Fruit fly (Drosophila melanogaster): ENCODE results near the gene ed.

The ed gene

DNA sequence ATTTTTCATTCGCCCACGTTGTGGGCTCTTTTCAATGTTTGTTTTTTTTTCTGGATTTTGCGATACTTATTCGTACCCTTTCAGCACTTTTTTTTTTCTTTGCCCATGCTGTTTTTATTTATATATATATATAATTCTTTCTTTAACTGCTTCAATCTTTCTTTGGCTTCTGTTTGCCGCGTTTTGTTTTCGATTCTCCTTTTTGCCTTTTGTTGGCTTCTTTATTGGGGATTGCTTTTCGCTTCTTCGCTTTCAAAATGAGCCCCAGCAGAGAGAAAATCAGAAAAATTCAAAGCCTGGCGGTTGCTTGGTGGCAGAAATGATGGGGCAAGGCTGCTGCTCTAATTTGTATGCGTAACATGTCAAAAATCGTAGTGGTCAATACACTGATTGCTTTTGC lies 5.8 kb downstream of the ed start:
- TF ChIP-seq esn (GFP tag; optimal IDR thresholded peaks at IDR 0.05), result peak; percentile 7
- TF ChIP-seq acj6 (GFP tag; optimal IDR thresholded peaks at IDR 0.05), result no peak

DNA sequence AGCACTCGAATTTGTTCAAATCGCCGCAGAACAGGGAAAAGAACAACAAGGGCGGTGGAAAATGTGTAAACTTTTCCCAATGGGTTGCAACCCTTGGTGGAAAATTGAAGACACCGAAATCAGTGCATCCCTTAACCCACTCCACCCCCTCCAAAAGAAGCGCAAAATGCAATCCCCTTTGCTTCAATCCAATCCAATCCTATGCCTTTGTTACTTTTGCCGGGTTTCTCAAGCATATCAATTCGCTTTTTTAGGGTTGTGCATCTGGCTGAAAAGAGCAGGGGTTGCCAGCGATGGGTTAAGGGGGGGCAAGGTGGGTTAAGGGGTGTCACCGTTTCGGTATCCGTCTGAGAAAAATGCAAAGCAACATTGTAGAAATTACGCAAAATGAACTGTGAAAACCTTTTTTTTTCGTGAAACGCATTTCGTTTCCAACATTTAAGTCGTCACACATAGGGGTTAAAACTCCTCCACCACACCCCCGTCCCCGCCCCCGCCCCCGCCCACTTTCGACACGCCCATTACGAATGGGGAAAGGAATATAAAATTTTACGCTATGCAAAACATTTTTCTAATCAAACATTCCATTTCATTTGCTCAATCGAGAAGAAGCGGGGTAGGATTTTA lies 7.0 kb downstream of the ed start:
- no peak for TF ChIP-seq Sox14 (GFP tag; optimal IDR thresholded peaks at IDR 0.05)
- no peak for TF ChIP-seq OdsH (GFP tag; optimal IDR thresholded peaks at IDR 0.05)
- no peak for TF ChIP-seq CG10631 (GFP tag; optimal IDR thresholded peaks at IDR 0.05)
- no peak for TF ChIP-seq CG8319 (GFP tag; optimal IDR thresholded peaks at IDR 0.05)
- no peak for TF ChIP-seq ss (GFP tag; optimal IDR thresholded peaks at IDR 0.05)

DNA sequence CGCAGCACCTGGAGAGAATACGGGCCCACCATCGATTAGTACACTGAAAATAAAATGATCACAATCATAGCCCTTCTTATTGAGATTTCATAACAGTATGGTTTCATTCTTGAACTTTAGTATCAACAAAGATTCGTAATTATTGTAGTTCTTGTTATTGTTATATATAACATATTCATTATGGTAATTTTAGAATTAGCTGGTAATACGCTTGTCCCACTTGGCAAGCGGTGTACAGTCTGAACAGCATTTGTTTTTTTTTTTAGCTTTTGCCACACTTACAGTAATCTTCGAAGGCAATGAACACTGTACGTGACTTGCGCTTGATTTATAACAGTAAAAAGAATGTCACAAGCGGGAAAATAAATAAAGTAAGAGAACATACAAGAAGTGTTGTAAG lies 11.9 kb downstream of the ed start:
- TF ChIP-seq Met (GFP tag; optimal IDR thresholded peaks at IDR 0.05) (peak; percentile 1), CG32006 (GFP tag; optimal IDR thresholded peaks at IDR 0.05) (peak; percentile 22), Hr4 (GFP tag; optimal IDR thresholded peaks at IDR 0.05) (peak; percentile 19), Eip78C (GFP tag) (peak; percentile 56), pdm3 (GFP tag; optimal IDR thresholded peaks at IDR 0.05) (no peak)

DNA sequence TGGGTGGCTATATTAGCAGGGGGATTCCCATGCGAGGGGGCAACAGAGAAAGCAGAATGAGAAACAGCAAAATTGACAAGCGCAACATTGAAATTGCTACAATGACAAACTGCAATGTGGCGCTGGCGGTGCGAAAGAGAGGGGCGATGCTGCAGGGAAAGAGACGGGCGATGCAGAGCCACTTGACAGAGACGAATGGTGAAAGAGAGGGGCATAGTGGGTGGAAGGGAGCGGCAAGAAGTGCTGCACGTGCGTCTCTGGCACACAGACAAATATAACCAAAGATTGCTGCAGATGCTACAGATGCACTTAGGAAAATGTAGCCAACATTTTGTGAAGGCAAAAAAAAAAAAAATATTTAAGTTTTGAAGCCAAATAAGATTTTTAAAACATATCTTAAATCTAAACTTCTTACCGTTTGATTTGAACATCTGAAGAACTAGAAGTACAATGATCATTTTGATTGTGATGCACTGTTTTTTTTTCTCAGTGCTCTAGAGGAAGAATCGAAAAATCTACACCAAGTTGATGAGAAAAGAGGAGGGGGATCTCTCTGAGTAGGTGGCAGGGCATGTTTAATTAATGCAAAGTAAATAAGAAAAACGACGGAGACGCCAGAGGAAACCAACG lies 14.1 kb downstream of the ed start:
- TF ChIP-seq eg (GFP tag; IDR thresholded peaks at IDR 0.05) (peak; percentile 66), CG3032 (tag; optimal IDR thresholded peaks at IDR 0.05) (peak; percentile 63), CG15336 (GFP tag; IDR thresholded peaks at IDR 0.05) (peak; percentile 67), svp (GFP tag) (peak; percentile 74), vri (GFP tag; optimal IDR thresholded peaks at IDR 0.05) (no peak), Sox15 (GFP tag; optimal IDR thresholded peaks at IDR 0.05) (peak; percentile 1), net (GFP tag; optimal IDR thresholded peaks at IDR 0.05) (peak; percentile 67), fkh (GFP tag; optimal IDR thresholded peaks at IDR 0.05) (no peak), salr (GFP tag; optimal IDR thresholded peaks at IDR 0.05) (peak; percentile 18 to 64), CG3919 (GFP tag; optimal IDR thresholded peaks at IDR 0.05) (peak; percentile 69), Gug (GFP tag; IDR thresholded peaks at IDR 0.05) (peak; percentile 60), Eip93F (GFP tag; optimal IDR thresholded peaks at IDR 0.05) (no peak), OdsH (GFP tag; optimal IDR thresholded peaks at IDR 0.05) (peak; percentile 78), CG11762 (GFP tag; optimal IDR thresholded peaks at IDR 0.05; ENCODE audit: insufficient read depth) (peak; percentile 27), acj6 (GFP tag; optimal IDR thresholded peaks at IDR 0.05) (peak; percentile 57), CG6792 (GFP tag; optimal IDR thresholded peaks at IDR 0.05) (peak; percentile 71), CG6854 (GFP tag; optimal IDR thresholded peaks at IDR 0.05) (no peak), CG8632 (GFP tag; optimal IDR thresholded peaks at IDR 0.05) (peak; percentile 53), Lpt (GFP tag; optimal IDR thresholded peaks at IDR 0.05) (peak; percentile 26), esn (GFP tag; optimal IDR thresholded peaks at IDR 0.05) (peak; percentile 62), dsx (GFP tag; optimal IDR thresholded peaks at IDR 0.05; ENCODE audit: poor library complexity, severe bottlenecking) (peak; percentile 76), Met (GFP tag; optimal IDR thresholded peaks at IDR 0.05) (peak; percentile 32), Eip78C (GFP tag) (peak; percentile 81), CG6276 (GFP tag; optimal IDR thresholded peaks at IDR 0.05) (peak; percentile 17), Eip75B (GFP tag; optimal IDR thresholded peaks at IDR 0.05) (peak; percentile 61), CG10631 (GFP tag; optimal IDR thresholded peaks at IDR 0.05) (peak; percentile 76), Smox (GFP tag; optimal IDR thresholded peaks at IDR 0.05) (peak; percentile 49), topi (GFP tag; optimal IDR thresholded peaks at IDR 0.05) (peak; percentile 36), lz (GFP tag; optimal IDR thresholded peaks at IDR 0.05) (peak; percentile 57), CG8119 (GFP tag; IDR thresholded peaks at IDR 0.05) (peak; percentile 80), Sox102F (GFP tag; optimal IDR thresholded peaks at IDR 0.05) (peak; percentile 22), CG6163 (GFP tag; IDR thresholded peaks at IDR 0.05) (peak; percentile 84), Blimp-1 (GFP tag; optimal IDR thresholded peaks at IDR 0.05) (no peak), Hr39 (GFP tag; optimal IDR thresholded peaks at IDR 0.05) (peak; percentile 48), dac (GFP tag; optimal IDR thresholded peaks at IDR 0.05) (peak; percentile 9), Ets96B (tag; optimal IDR thresholded peaks at IDR 0.05) (peak; percentile 73), fd85E (GFP tag; optimal IDR thresholded peaks at IDR 0.05) (no peak), ss (GFP tag; optimal IDR thresholded peaks at IDR 0.05) (peak; percentile 6 to 63), CG4318 (GFP tag; optimal IDR thresholded peaks at IDR 0.05) (peak; percentile 22)

All from whole organism, prepupa.